Worm (Caenorhabditis elegans): Measurements from ENCODE around the gene math-42.

ce11 chrII:2116794-2117193 lies 17.1 kb downstream of the math-42 start, which contains the start of gene srh-195:
- TF ChIP-seq flt-1 (GFP tag; IDR thresholded peaks at IDR 0.05) (no peak), ztf-29 (GFP tag; IDR thresholded peaks at IDR 0.05) (no peak), ztf-23 (GFP tag; IDR thresholded peaks at IDR 0.05) (no peak), ref-1 (GFP tag; conservative IDR thresholded peaks at IDR 0.05) (no peak), tab-1 (GFP tag; IDR thresholded peaks at IDR 0.05) (no peak), med-1 (GFP tag; optimal IDR thresholded peaks at IDR 0.05; ENCODE audit: insufficient read depth) (no peak)
